Fruit fly (Drosophila melanogaster) whole organism, embryonic: ENCODE measurements around the gene jus.

ENCODE experiments used
- BEAF-32 ChIP-seq: fragments of 200-800 bp; sonication (Bioruptor generic); optimal IDR thresholded peaks from 3 replicates; lab custom pipeline; 2017; ENCODE audit warnings: missing biosample characterization, missing genetic modification characterization, mild to moderate bottlenecking, moderate library complexity, missing genetic modification reagents
- CG12155 ChIP-seq: fragments of 200-800 bp; sonication (Bioruptor generic); optimal IDR thresholded peaks from 3 replicates; lab custom pipeline; 2016; ENCODE audit warnings: missing biosample characterization, missing genetic modification characterization
- CG12769 ChIP-seq: fragments of 200-800 bp; sonication (Bioruptor generic); optimal IDR thresholded peaks from 2 replicates; lab custom pipeline; 2019; ENCODE audit warnings: missing biosample characterization, mild to moderate bottlenecking, missing genetic modification characterization, moderate library complexity
- CG15479 ChIP-seq: fragments of 200-800 bp; sonication (Bioruptor generic); optimal IDR thresholded peaks from 3 replicates; lab custom pipeline; 2019; ENCODE audit warnings: missing biosample characterization, mild to moderate bottlenecking, missing genetic modification characterization, moderate library complexity
- CG17359 ChIP-seq: fragments of 200-800 bp; sonication (Bioruptor generic); optimal IDR thresholded peaks from 3 replicates; lab custom pipeline; 2018; ENCODE audit warnings: missing biosample characterization, mild to moderate bottlenecking, missing genetic modification characterization, moderate library complexity
- CG17361 ChIP-seq: fragments of 200-800 bp; sonication (Bioruptor generic); IDR thresholded peaks from 3 replicates; pipeline ENCODE4 v1.3.6; 2022; ENCODE audit warnings: missing biosample characterization, missing genetic modification characterization
- CG17385 ChIP-seq: fragments of 200-800 bp; sonication (Bioruptor generic); optimal IDR thresholded peaks from 3 replicates; lab custom pipeline; 2018; ENCODE audit warnings: missing biosample characterization, mild to moderate bottlenecking, missing genetic modification characterization
- CG2120 ChIP-seq: fragments of 200-800 bp; sonication (Bioruptor generic); optimal IDR thresholded peaks from 3 replicates; lab custom pipeline; 2016; ENCODE audit warnings: missing biosample characterization, missing genetic modification characterization
- CG2199 ChIP-seq: fragments of 200-800 bp; sonication (Bioruptor generic); IDR thresholded peaks from 3 replicates; pipeline ENCODE4 v1.3.6; 2022; ENCODE audit warnings: missing biosample characterization, missing genetic modification characterization
- CG2678 ChIP-seq: fragments of 200-800 bp; sonication (Bioruptor generic); optimal IDR thresholded peaks from 3 replicates; lab custom pipeline; 2019; ENCODE audit warnings: missing biosample characterization, mild to moderate bottlenecking, missing genetic modification characterization, moderate library complexity
- CG34422 ChIP-seq: fragments of 200-800 bp; sonication (Bioruptor generic); IDR thresholded peaks from 3 replicates; pipeline ENCODE4 v1.3.6; 2022; ENCODE audit warnings: missing biosample characterization, missing genetic modification characterization
- CG6765 ChIP-seq: fragments of 200-800 bp; sonication (Bioruptor generic); optimal IDR thresholded peaks from 3 replicates; lab custom pipeline; 2017; ENCODE audit warnings: missing biosample characterization, mild to moderate bottlenecking, missing genetic modification characterization
- CG8290 ChIP-seq, 3 experiments: fragments of 200-800 bp; sonication (Bioruptor generic); optimal IDR thresholded peaks; 2 replicates each; lab custom pipeline; 2016 to 2019; ENCODE audit warnings: missing biosample characterization in 3 of 3, missing genetic modification characterization in 3 of 3, mild to moderate bottlenecking in 2 of 3, moderate library complexity in 1 of 3
- CG9609 ChIP-seq: fragments of 200-800 bp; sonication (Bioruptor generic); optimal IDR thresholded peaks from 3 replicates; lab custom pipeline; 2016; ENCODE audit warnings: missing biosample characterization, missing genetic modification characterization
- CG9727 ChIP-seq: fragments of 200-800 bp; sonication (Bioruptor generic); optimal IDR thresholded peaks from 3 replicates; lab custom pipeline; 2017; ENCODE audit warnings: missing biosample characterization, mild to moderate bottlenecking, missing genetic modification characterization
- CG9932 ChIP-seq: fragments of 200-800 bp; sonication (Bioruptor generic); IDR thresholded peaks from 2 replicates; pipeline ENCODE4 v1.3.6; 2022; ENCODE audit warnings: missing biosample characterization, missing genetic modification characterization
- Drgx ChIP-seq: fragments of 200-800 bp; sonication (Bioruptor generic); IDR thresholded peaks from 2 replicates; pipeline ENCODE4 v1.3.6; 2022; ENCODE audit warnings: missing biosample characterization, missing genetic modification characterization
- E2f1 ChIP-seq: fragments of 200-800 bp; sonication (Bioruptor generic); IDR thresholded peaks from 2 replicates; pipeline ENCODE4 v1.3.6; 2022; ENCODE audit warnings: missing biosample characterization, missing genetic modification characterization
- NFAT ChIP-seq: fragments of 200-800 bp; sonication (Bioruptor generic); IDR thresholded peaks from 2 replicates; pipeline ENCODE4 v1.3.6; 2022; ENCODE audit warnings: missing biosample characterization, missing genetic modification characterization
- Pdp1 ChIP-seq, 2 experiments: fragments of 200-800 bp; sonication (Bioruptor generic); optimal IDR thresholded peaks; 3 replicates each; lab custom pipeline; 2016; ENCODE audit warnings: missing biosample characterization in 2 of 2, missing genetic modification characterization in 2 of 2, mild to moderate bottlenecking in 1 of 2, moderate library complexity in 1 of 2
- Poxn ChIP-seq: fragments of 200-800 bp; sonication (Bioruptor generic); IDR thresholded peaks from 2 replicates; pipeline ENCODE4 v1.3.6; 2022; ENCODE audit warnings: missing biosample characterization, missing genetic modification characterization
- Scr ChIP-seq: fragments of 200-800 bp; sonication (Bioruptor generic); IDR thresholded peaks from 2 replicates; pipeline ENCODE4 v1.3.6; 2022; ENCODE audit warnings: missing biosample characterization, missing genetic modification characterization; ENCODE audit not compliant: partially characterized antibody
- Trl ChIP-seq, 3 experiments: fragments of >200 bp in 2 of 3; fragments of 200-800 bp in 1 of 3; sonication (Bioruptor generic) in 1 of 3; optimal IDR thresholded peaks; 2 replicates in 1 of 3; 3 replicates in 2 of 3; lab custom pipeline; 2016 to 2017; ENCODE audit warnings: missing biosample characterization in 1 of 3, missing genetic modification characterization in 1 of 3
- ara ChIP-seq: fragments of 200-800 bp; sonication (Bioruptor generic); IDR thresholded peaks from 2 replicates; pipeline ENCODE4 v1.3.6; 2022; ENCODE audit warnings: missing biosample characterization, missing genetic modification characterization
- bowl ChIP-seq: fragments of 200-800 bp; sonication (Bioruptor generic); IDR thresholded peaks from 2 replicates; pipeline ENCODE4 v1.3.6; 2022; ENCODE audit warnings: missing biosample characterization, missing genetic modification characterization
- cas ChIP-seq: fragments of 200-800 bp; sonication (Bioruptor generic); IDR thresholded peaks from 2 replicates; pipeline ENCODE4 v1.3.6; 2022; ENCODE audit warnings: missing biosample characterization, missing genetic modification characterization
- chinmo ChIP-seq: fragments of 200-800 bp; sonication (Bioruptor generic); IDR thresholded peaks from 4 replicates; pipeline ENCODE4 v1.3.6; 2022; ENCODE audit warnings: missing biosample characterization, missing genetic modification characterization; ENCODE audit not compliant: partially characterized antibody
- croc ChIP-seq: fragments of 200-800 bp; sonication (Bioruptor generic); conservative IDR thresholded peaks from 3 replicates; pipeline ENCODE4 v1.3.6; 2022; ENCODE audit warnings: missing biosample characterization, missing genetic modification characterization
- crol ChIP-seq: fragments of 200-800 bp; sonication (Bioruptor generic); IDR thresholded peaks from 2 replicates; pipeline ENCODE4 v1.3.6; 2022; ENCODE audit warnings: missing biosample characterization, missing genetic modification characterization
- cwo ChIP-seq: fragments of 200-800 bp; sonication (Bioruptor generic); optimal IDR thresholded peaks from 3 replicates; lab custom pipeline; 2017; ENCODE audit warnings: missing biosample characterization, missing genetic modification characterization, mild to moderate bottlenecking, moderate library complexity, missing genetic modification reagents
- exex ChIP-seq: fragments of 200-800 bp; sonication (Bioruptor generic); optimal IDR thresholded peaks from 4 replicates; lab custom pipeline; 2018; ENCODE audit warnings: missing biosample characterization, mild to moderate bottlenecking, missing genetic modification characterization, moderate library complexity
- ftz-f1 ChIP-seq: fragments of 200-800 bp; sonication (Bioruptor generic); optimal IDR thresholded peaks from 2 replicates; lab custom pipeline; 2016; ENCODE audit warnings: missing biosample characterization, missing genetic modification characterization
- gem ChIP-seq: fragments of 200-800 bp; sonication (Bioruptor generic); optimal IDR thresholded peaks from 2 replicates; lab custom pipeline; 2019; ENCODE audit warnings: missing biosample characterization, mild to moderate bottlenecking, missing genetic modification characterization, moderate library complexity
- grn ChIP-seq: fragments of 200-800 bp; sonication (Bioruptor generic); optimal IDR thresholded peaks from 3 replicates; lab custom pipeline; 2017; ENCODE audit warnings: missing biosample characterization, missing genetic modification characterization
- gsb-n ChIP-seq: fragments of 200-800 bp; sonication (Bioruptor generic); optimal IDR thresholded peaks from 3 replicates; lab custom pipeline; 2018; ENCODE audit warnings: missing biosample characterization, mild to moderate bottlenecking, missing genetic modification characterization
- insv ChIP-seq, 2 experiments: fragments of 200-800 bp; sonication (Bioruptor generic); optimal IDR thresholded peaks; 3 replicates each; lab custom pipeline; 2016 to 2018; ENCODE audit warnings: missing biosample characterization in 2 of 2, missing genetic modification characterization in 2 of 2
- lab ChIP-seq: fragments of 200-800 bp; sonication (Bioruptor generic); optimal IDR thresholded peaks from 3 replicates; lab custom pipeline; 2017; ENCODE audit warnings: missing biosample characterization, missing genetic modification characterization, mild to moderate bottlenecking, moderate library complexity, missing genetic modification reagents
- lbe ChIP-seq: fragments of 200-800 bp; sonication (Bioruptor generic); optimal IDR thresholded peaks from 2 replicates; lab custom pipeline; 2016; ENCODE audit warnings: missing biosample characterization, mild to moderate bottlenecking, missing genetic modification characterization
- lilli ChIP-seq: fragments of 200-800 bp; sonication (Bioruptor generic); optimal IDR thresholded peaks from 3 replicates; lab custom pipeline; 2016; ENCODE audit warnings: missing biosample characterization, missing genetic modification characterization
- lov ChIP-seq, 2 experiments: fragments of 200-800 bp in 1 of 2; fragments of >200 bp in 1 of 2; sonication (Bioruptor generic) in 1 of 2; IDR thresholded peaks in 1 of 2; optimal IDR thresholded peaks in 1 of 2; 2 replicates in 1 of 2; 3 replicates in 1 of 2; pipeline versions ENCODE4 v1.3.6 to Lab custom; 2017 to 2022; ENCODE audit warnings: missing biosample characterization in 1 of 2, missing genetic modification characterization in 1 of 2
- luna ChIP-seq: fragments of 200-800 bp; sonication (Bioruptor generic); optimal IDR thresholded peaks from 2 replicates; lab custom pipeline; 2016; ENCODE audit warnings: missing biosample characterization, missing genetic modification characterization
- pfk ChIP-seq: fragments of 200-800 bp; sonication (Bioruptor generic); optimal IDR thresholded peaks from 2 replicates; lab custom pipeline; 2018; ENCODE audit warnings: missing biosample characterization, mild to moderate bottlenecking, missing genetic modification characterization, moderate library complexity
- rib ChIP-seq: fragments of 200-800 bp; sonication (Bioruptor generic); IDR thresholded peaks from 2 replicates; pipeline ENCODE4 v1.3.6; 2022; ENCODE audit warnings: missing biosample characterization, missing genetic modification characterization
- sens ChIP-seq: fragments of 200-800 bp; sonication (Bioruptor generic); peaks from one replicate; lab custom pipeline; 2016; ENCODE audit warnings: missing biosample characterization, missing genetic modification characterization
- sqz ChIP-seq: fragments of 200-800 bp; sonication (Bioruptor generic); optimal IDR thresholded peaks from 3 replicates; lab custom pipeline; 2018; ENCODE audit warnings: missing biosample characterization, mild to moderate bottlenecking, missing genetic modification characterization
- stwl ChIP-seq: fragments of 200-800 bp; sonication (Bioruptor generic); optimal IDR thresholded peaks from 3 replicates; lab custom pipeline; 2018; ENCODE audit warnings: missing biosample characterization, mild to moderate bottlenecking, missing genetic modification characterization, moderate library complexity
- unpg ChIP-seq: fragments of 200-800 bp; sonication (Bioruptor generic); optimal IDR thresholded peaks from 3 replicates; lab custom pipeline; 2018; ENCODE audit warnings: missing biosample characterization, mild to moderate bottlenecking, missing genetic modification characterization, moderate library complexity
- zen ChIP-seq: fragments of 200-800 bp; sonication (Bioruptor generic); optimal IDR thresholded peaks from 3 replicates; lab custom pipeline; 2018; ENCODE audit warnings: missing biosample characterization, mild to moderate bottlenecking, missing genetic modification characterization, moderate library complexity

jus gene

dm6 chr3R:29214982-29215533, 20.3 kb upstream of the jus start (continued):
- no peak for TF ChIP-seq CG34422 (GFP tag; lab: Robert Waterston, UW)
- no peak for TF ChIP-seq cas
- peak; percentile 18 for TF ChIP-seq CG12155
- no peak for TF ChIP-seq gsb-n (tag; lab: Kevin White, UChicago)
- TF ChIP-seq luna, result no peak
- peak; percentile 20 for TF ChIP-seq CG2120 (GFP tag; lab: Kevin White, UChicago)
- peak; percentile 9; the same call in 1 of the 2 replicates for TF ChIP-seq rib (GFP tag; lab: Robert Waterston, UW)
- peak; percentile 57 for TF ChIP-seq lbe
- TF ChIP-seq exex (tag; lab: Kevin White, UChicago), result peak; percentile 60
- peak; percentile 29 for TF ChIP-seq lab (GFP tag; lab: Kevin White, UChicago)
- TF ChIP-seq unpg (GFP tag; lab: Kevin White, UChicago), result no peak
- TF ChIP-seq cwo, result peak; percentile 33
- TF ChIP-seq chinmo (GFP tag; lab: Robert Waterston, UW), result 0 out of 4 replicates have a peak, but pooled peaks have one; percentile 54
- peak; percentile 58 for TF ChIP-seq CG12769 (tag; lab: Kevin White, UChicago)
- TF ChIP-seq CG9932 (GFP tag; lab: Robert Waterston, UW), result peak; percentile 42; the same call in 1 of the 2 replicates
- TF ChIP-seq CG17385 (GFP tag; lab: Kevin White, UChicago), result peak; percentile 63
- peak; percentile 15 for TF ChIP-seq BEAF-32
- TF ChIP-seq lilli (GFP tag; lab: Kevin White, UChicago), result peak; percentile 5
- no peak for TF ChIP-seq bowl (GFP tag; lab: Robert Waterston, UW)
- TF ChIP-seq CG2199 (GFP tag; lab: Robert Waterston, UW), result peak; percentile 13; the same call in 1 of the 3 replicates
- peak in 1 of 2 experiments; percentile 46 for TF ChIP-seq Pdp1 (GFP tag; optimal IDR thresholded peaks at IDR 0.05; lab: Kevin White, UChicago)
- no peak for TF ChIP-seq croc (GFP tag; lab: Robert Waterston, UW)
- peak; percentile 70 for TF ChIP-seq Drgx (GFP tag; lab: Robert Waterston, UW)
- no peak for TF ChIP-seq sens (GFP tag; lab: Kevin White, UChicago)
- peak; percentile 35 for TF ChIP-seq grn
- peak; percentile 66; the same call in 1 of the 2 replicates for TF ChIP-seq NFAT
- no peak for TF ChIP-seq CG17361 (GFP tag; lab: Robert Waterston, UW)
- peak; percentile 23 for TF ChIP-seq CG17359 (tag; lab: Kevin White, UChicago)
- peak; percentile 78 for TF ChIP-seq CG15479 (GFP tag; lab: Kevin White, UChicago)
- TF ChIP-seq pfk, result peak; percentile 40
- TF ChIP-seq stwl (tag; lab: Kevin White, UChicago), result peak; percentile 21
- no peak for TF ChIP-seq CG8290 (GFP tag; optimal IDR thresholded peaks at IDR 0.05; lab: Kevin White, UChicago)
- peak in 1 of 2 experiments; percentile 22 for TF ChIP-seq CG8290 (tag; optimal IDR thresholded peaks at IDR 0.05; lab: Kevin White, UChicago)
- TF ChIP-seq CG2678, result peak; percentile 39
- TF ChIP-seq CG9609 (GFP tag; lab: Kevin White, UChicago), result no peak
- TF ChIP-seq ara (GFP tag; lab: Robert Waterston, UW), result no peak
- TF ChIP-seq Trl (optimal IDR thresholded peaks at IDR 0.05; lab: Kevin White, UChicago), result peak; percentile 73 to 77
- TF ChIP-seq Trl (GFP tag; optimal IDR thresholded peaks at IDR 0.05; lab: Kevin White, UChicago), result peak; percentile 8
- no peak for TF ChIP-seq CG6765 (GFP tag; lab: Kevin White, UChicago)
- TF ChIP-seq zen (tag; lab: Kevin White, UChicago), result peak; percentile 8
- no peak for TF ChIP-seq E2f1 (GFP tag; lab: Robert Waterston, UW)
- TF ChIP-seq crol (GFP tag; lab: Robert Waterston, UW), result peak; percentile 27; the same call in 1 of the 2 replicates
- peak; percentile 7 for TF ChIP-seq CG9727 (GFP tag; lab: Kevin White, UChicago)
- no peak for TF ChIP-seq Poxn (GFP tag; lab: Robert Waterston, UW)
- TF ChIP-seq gem (tag; lab: Kevin White, UChicago), result peak; percentile 14
- TF ChIP-seq lov (optimal IDR thresholded peaks at IDR 0.05; lab: Kevin White, UChicago), result no peak
- TF ChIP-seq lov (GFP tag; IDR thresholded peaks at IDR 0.05; lab: Robert Waterston, UW), result no peak
- 0 out of 2 replicates have a peak, but pooled peaks have one; percentile 23 for TF ChIP-seq Scr
- no peak for TF ChIP-seq ftz-f1
- peak; percentile 64 for TF ChIP-seq sqz (GFP tag; lab: Kevin White, UChicago)
- peak in 1 of 2 experiments; percentile 96 for TF ChIP-seq insv (GFP tag; optimal IDR thresholded peaks at IDR 0.05; lab: Kevin White, UChicago)
